Worm (Caenorhabditis elegans) whole organism, L4 larva: Measurements from ENCODE around the gene rpl-39.

ENCODE experiments used
- D1046.2 ChIP-seq: fragments of 200-800 bp; sonication (Bioruptor generic); IDR thresholded peaks from 2 replicates; pipeline ENCODE4 v1.3.6; 2022; ENCODE audit warnings: missing genetic modification characterization, missing compliant biosample characterization
- F10B5.3 ChIP-seq: sonication (generic microtip); optimal IDR thresholded peaks from 2 replicates; lab custom pipeline; 2016; ENCODE audit warnings: mild to moderate bottlenecking, missing genetic modification characterization, missing compliant biosample characterization
- F37D6.2 ChIP-seq: sonication (generic microtip); optimal IDR thresholded peaks from 2 replicates; lab custom pipeline; 2016; ENCODE audit warnings: mild to moderate bottlenecking, missing genetic modification characterization, missing compliant biosample characterization
- F44E2.7 ChIP-seq: fragments of 200-800 bp; sonication (Bioruptor generic); IDR thresholded peaks from 2 replicates; pipeline ENCODE4 v2.1.2; 2022; ENCODE audit warnings: missing genetic modification characterization, missing compliant biosample characterization
- F49E8.2 ChIP-seq: sonication (generic microtip); optimal IDR thresholded peaks from 2 replicates; lab custom pipeline; 2016; ENCODE audit warnings: missing compliant biosample characterization, mild to moderate bottlenecking, missing genetic modification characterization, borderline replicate concordance
- T20F7.1 ChIP-seq: fragments of 200-800 bp; sonication (Bioruptor generic); optimal IDR thresholded peaks from 2 replicates; lab custom pipeline; 2018; ENCODE audit warnings: mild to moderate bottlenecking, missing genetic modification characterization, missing compliant biosample characterization
- T26A8.4 ChIP-seq: fragments of 200-800 bp; sonication (Bioruptor generic); IDR thresholded peaks from 2 replicates; pipeline ENCODE4 v1.3.6; 2022; ENCODE audit warnings: missing genetic modification characterization, missing compliant biosample characterization
- Y105C5A.15 ChIP-seq: fragments of 200-800 bp; sonication (Bioruptor generic); IDR thresholded peaks from 2 replicates; pipeline ENCODE4 v1.3.6; 2022; ENCODE audit warnings: missing genetic modification characterization, missing compliant biosample characterization
- Y75B8A.6 ChIP-seq: fragments of 200-800 bp; sonication (Bioruptor generic); IDR thresholded peaks from 2 replicates; pipeline ENCODE4 v1.3.6; 2022; ENCODE audit warnings: missing genetic modification reagents, missing genetic modification characterization, missing compliant biosample characterization
- ZK337.2 ChIP-seq: fragments of 200-800 bp; sonication (Bioruptor generic); IDR thresholded peaks from 2 replicates; pipeline ENCODE4 v1.3.6; 2022; ENCODE audit warnings: missing genetic modification reagents, missing genetic modification characterization, missing compliant biosample characterization
- attf-4 ChIP-seq: sonication (generic microtip); optimal IDR thresholded peaks from 3 replicates; lab custom pipeline; 2017; ENCODE audit warnings: missing biosample characterization, missing genetic modification characterization
- ceh-62 ChIP-seq: sonication (generic microtip); optimal IDR thresholded peaks from 2 replicates; lab custom pipeline; 2017; ENCODE audit warnings: missing biosample characterization, missing genetic modification characterization
- ceh-82 ChIP-seq: sonication (generic microtip); optimal IDR thresholded peaks from 2 replicates; lab custom pipeline; 2017; ENCODE audit warnings: missing biosample characterization, missing genetic modification characterization
- ces-1 ChIP-seq: fragments of 150-350 bp; sonication (generic microtip); optimal IDR thresholded peaks from 4 replicates; lab custom pipeline; 2014; ENCODE audit warnings: missing biosample characterization, missing genetic modification reagents, missing genetic modification characterization
- ctbp-1 ChIP-seq: fragments of 200-800 bp; sonication (Bioruptor generic); IDR thresholded peaks from 2 replicates; pipeline ENCODE4 v1.3.6; 2022; ENCODE audit warnings: missing genetic modification reagents, missing genetic modification characterization, missing compliant biosample characterization
- daf-12 ChIP-seq: fragments of 150-350 bp; optimal IDR thresholded peaks from 2 replicates; lab custom pipeline; 2014; ENCODE audit warnings: missing biosample characterization, missing genetic modification reagents, missing genetic modification characterization
- daf-19 ChIP-seq: fragments of 200-800 bp; sonication (Bioruptor generic); conservative IDR thresholded peaks from 2 replicates; pipeline ENCODE4 v1.3.6; 2022; ENCODE audit warnings: missing genetic modification characterization, missing compliant biosample characterization
- dmd-8 ChIP-seq: fragments of 200-800 bp; sonication (Bioruptor generic); IDR thresholded peaks from 2 replicates; pipeline ENCODE4 v1.3.6; 2022; ENCODE audit warnings: missing genetic modification characterization, missing compliant biosample characterization
- dmd-9 ChIP-seq: fragments of 200-800 bp; sonication (Bioruptor generic); IDR thresholded peaks from 2 replicates; pipeline ENCODE4 v1.3.6; 2022; ENCODE audit warnings: missing genetic modification reagents, missing genetic modification characterization, missing compliant biosample characterization
- duxl-1 ChIP-seq: sonication (generic microtip); optimal IDR thresholded peaks from 2 replicates; lab custom pipeline; 2016; ENCODE audit warnings: mild to moderate bottlenecking, missing genetic modification characterization, moderate library complexity, missing compliant biosample characterization; ENCODE audit not compliant: poor library complexity
- dve-1 ChIP-seq: sonication (generic microtip); optimal IDR thresholded peaks from 2 replicates; lab custom pipeline; 2017; ENCODE audit warnings: antibody characterized with exemption, mild to moderate bottlenecking, missing genetic modification characterization, missing compliant biosample characterization; ENCODE audit not compliant: insufficient read depth
- gei-8 ChIP-seq: fragments of 200-800 bp; sonication (Bioruptor generic); optimal IDR thresholded peaks from 2 replicates; lab custom pipeline; 2018; ENCODE audit warnings: mild to moderate bottlenecking, missing genetic modification characterization, missing compliant biosample characterization
- hif-1 ChIP-seq, 2 experiments: sonication (generic microtip); optimal IDR thresholded peaks; 2 replicates each; lab custom pipeline; 2016 to 2017; ENCODE audit warnings: missing compliant biosample characterization in 2 of 2, missing genetic modification characterization in 2 of 2, missing genetic modification reagents in 2 of 2, missing genotype in 2 of 2, mild to moderate bottlenecking in 1 of 2
- hlh-30 ChIP-seq: sonication (generic microtip); optimal IDR thresholded peaks from 2 replicates; lab custom pipeline; 2017; ENCODE audit warnings: antibody characterized with exemption, mild to moderate bottlenecking, missing genetic modification characterization, missing compliant biosample characterization; ENCODE audit not compliant: insufficient read depth
- jun-1 ChIP-seq: fragments of 150-350 bp; optimal IDR thresholded peaks from 2 replicates; lab custom pipeline; 2014; ENCODE audit warnings: missing biosample characterization, missing genetic modification reagents, missing genetic modification characterization
- lim-7 ChIP-seq: fragments of 200-800 bp; sonication (Bioruptor generic); IDR thresholded peaks from 2 replicates; pipeline ENCODE4 v1.3.6; 2022; ENCODE audit warnings: missing genetic modification characterization, missing compliant biosample characterization
- lin-15B ChIP-seq: fragments of 150-350 bp; sonication (generic microtip); optimal IDR thresholded peaks from 3 replicates; lab custom pipeline; 2014; ENCODE audit warnings: missing biosample characterization, missing genetic modification characterization
- lin-39 ChIP-seq: fragments of 150-350 bp; optimal IDR thresholded peaks from 2 replicates; lab custom pipeline; 2014; ENCODE audit warnings: missing biosample characterization, missing genetic modification reagents, missing genetic modification characterization
- lir-3 ChIP-seq: sonication (generic microtip); optimal IDR thresholded peaks from 2 replicates; lab custom pipeline; 2016; ENCODE audit warnings: mild to moderate bottlenecking, missing genetic modification characterization, missing compliant biosample characterization
- lsy-2 ChIP-seq, 2 experiments: fragments of 150-350 bp in 1 of 2; sonication (generic microtip) in 1 of 2; optimal IDR thresholded peaks; 2 replicates each; lab custom pipeline; 2014 to 2017; ENCODE audit warnings: missing biosample characterization in 2 of 2, missing genetic modification characterization in 2 of 2
- madf-9 ChIP-seq: fragments of 200-800 bp; sonication (Bioruptor generic); conservative IDR thresholded peaks from 2 replicates; pipeline ENCODE4 v1.3.6; 2022; ENCODE audit warnings: missing genetic modification reagents, missing genetic modification characterization, missing compliant biosample characterization
- mdl-1 ChIP-seq, 2 experiments: fragments of 150-350 bp in 1 of 2; sonication (generic microtip) in 1 of 2; optimal IDR thresholded peaks; 2 replicates each; lab custom pipeline; 2014 to 2017; ENCODE audit warnings: missing biosample characterization in 2 of 2, missing genetic modification characterization in 2 of 2
- mdt-29 ChIP-seq: fragments of 200-800 bp; sonication (Bioruptor generic); IDR thresholded peaks from 2 replicates; pipeline ENCODE4 v1.3.6; 2022; ENCODE audit warnings: missing genetic modification reagents, missing genetic modification characterization, missing compliant biosample characterization
- mep-1 ChIP-seq: fragments of 150-350 bp; sonication (generic microtip); optimal IDR thresholded peaks from 3 replicates; lab custom pipeline; 2014; ENCODE audit warnings: missing biosample characterization, missing genetic modification characterization
- nhr-102 ChIP-seq: sonication (generic microtip); optimal IDR thresholded peaks from 2 replicates; lab custom pipeline; 2016; ENCODE audit warnings: mild to moderate bottlenecking, missing genetic modification characterization, moderate library complexity, missing compliant biosample characterization
- nhr-111 ChIP-seq: fragments of 200-800 bp; sonication (Bioruptor generic); optimal IDR thresholded peaks from 2 replicates; lab custom pipeline; 2018; ENCODE audit warnings: mild to moderate bottlenecking, missing genetic modification characterization, missing compliant biosample characterization
- nhr-41 ChIP-seq: fragments of 200-800 bp; sonication (Bioruptor generic); IDR thresholded peaks from 2 replicates; pipeline ENCODE4 v1.3.6; 2022; ENCODE audit warnings: missing genetic modification reagents, missing genetic modification characterization, missing compliant biosample characterization
- nhr-48 ChIP-seq: sonication (generic microtip); optimal IDR thresholded peaks from 2 replicates; lab custom pipeline; 2016; ENCODE audit warnings: mild to moderate bottlenecking, missing genetic modification characterization, missing compliant biosample characterization
- nhr-76 ChIP-seq: fragments of 150-350 bp; optimal IDR thresholded peaks from 2 replicates; lab custom pipeline; 2014; ENCODE audit warnings: missing biosample characterization, missing genetic modification characterization
- saeg-2 ChIP-seq: fragments of 200-800 bp; sonication (Bioruptor generic); IDR thresholded peaks from 2 replicates; pipeline ENCODE4 v1.3.6; 2022; ENCODE audit warnings: missing genetic modification reagents, missing genetic modification characterization, missing compliant biosample characterization
- set-16 ChIP-seq: fragments of 200-800 bp; sonication (Bioruptor generic); IDR thresholded peaks from 2 replicates; pipeline ENCODE4 v1.3.6; 2022; ENCODE audit warnings: missing genetic modification reagents, missing genetic modification characterization, missing compliant biosample characterization
- tag-97 ChIP-seq: fragments of 200-800 bp; sonication (Bioruptor generic); IDR thresholded peaks from 2 replicates; pipeline ENCODE4 v1.3.6; 2022; ENCODE audit warnings: missing genetic modification characterization, missing compliant biosample characterization
- tra-1 ChIP-seq: fragments of 200-800 bp; sonication (Bioruptor generic); IDR thresholded peaks from 2 replicates; pipeline ENCODE4 v1.3.6; 2022; ENCODE audit warnings: missing genetic modification reagents, missing genetic modification characterization, missing compliant biosample characterization
- unc-130 ChIP-seq: sonication (generic microtip); optimal IDR thresholded peaks from 2 replicates; lab custom pipeline; 2016; ENCODE audit warnings: missing genetic modification reagents, missing genetic modification characterization, missing compliant biosample characterization
- unc-39 ChIP-seq: sonication (generic microtip); optimal IDR thresholded peaks from 2 replicates; lab custom pipeline; 2017; ENCODE audit warnings: missing biosample characterization, missing genetic modification characterization
- unc-62 ChIP-seq, 3 experiments: fragments of 150-350 bp in 1 of 3; sonication (generic microtip); optimal IDR thresholded peaks in 2 of 3; peaks in 1 of 3; 1 replicate in 1 of 3; 2 replicates in 2 of 3; lab custom pipeline; 2014 to 2017; ENCODE audit warnings: missing biosample characterization in 3 of 3, missing genetic modification characterization in 3 of 3, missing genetic modification reagents in 3 of 3, missing genotype in 1 of 3
- vab-7 ChIP-seq: fragments of 200-800 bp; sonication (Bioruptor generic); IDR thresholded peaks from 2 replicates; pipeline ENCODE4 v1.3.6; 2022; ENCODE audit warnings: missing genetic modification reagents, missing genetic modification characterization, missing compliant biosample characterization
- zag-1 ChIP-seq: fragments of 150-350 bp; optimal IDR thresholded peaks from 2 replicates; lab custom pipeline; 2014; ENCODE audit warnings: missing biosample characterization, missing genetic modification characterization

rpl-39 gene

DNA sequence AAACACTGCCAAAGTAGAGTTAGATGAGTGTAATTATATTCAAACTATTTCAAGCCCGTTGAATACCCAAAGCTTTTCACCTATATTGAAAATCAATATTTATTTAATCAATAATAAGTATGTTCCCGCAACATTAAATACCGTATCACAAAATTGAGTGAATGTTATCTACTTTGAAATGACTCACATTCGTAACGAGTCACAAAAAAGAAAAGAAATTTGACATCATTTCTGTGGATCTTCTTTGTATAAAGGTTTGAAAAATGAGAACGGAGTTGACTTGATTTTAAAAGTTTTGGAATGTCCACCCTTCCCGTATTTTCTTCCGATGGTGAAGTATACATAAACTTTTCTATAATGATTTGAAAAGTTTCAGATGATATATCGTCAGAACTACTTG, 40.6 kb downstream of the rpl-39 start, which contains the start of gene srr-10:
TSS of gene srr-10 (plus strand) at position 301 of the 400 bp plus-strand sequence.
- TF ChIP-seq unc-130, result no peak
- no peak for TF ChIP-seq vab-7
- TF ChIP-seq Y75B8A.6, result no peak
- no peak for TF ChIP-seq gei-8 (GFP tag; lab: Kevin White, UChicago)
- no peak for TF ChIP-seq lin-15B (tag; lab: Kevin White, UChicago)
- TF ChIP-seq mdt-29 (GFP tag; lab: Robert Waterston, UW), result no peak
- TF ChIP-seq mep-1, result no peak
- TF ChIP-seq F44E2.7 (GFP tag; lab: Robert Waterston, UW), result no peak
- TF ChIP-seq jun-1 (tag; lab: Kevin White, UChicago), result no peak
- TF ChIP-seq mdl-1 (tag; optimal IDR thresholded peaks at IDR 0.05; lab: Kevin White, UChicago), result no peak
- TF ChIP-seq hif-1 (tag; optimal IDR thresholded peaks at IDR 0.05; lab: Kevin White, UChicago), result no peak
- TF ChIP-seq dmd-9 (GFP tag; lab: Robert Waterston, UW), result no peak
- TF ChIP-seq dmd-8 (GFP tag; lab: Robert Waterston, UW), result no peak
- no peak for TF ChIP-seq ZK337.2 (GFP tag; lab: Robert Waterston, UW)

DNA sequence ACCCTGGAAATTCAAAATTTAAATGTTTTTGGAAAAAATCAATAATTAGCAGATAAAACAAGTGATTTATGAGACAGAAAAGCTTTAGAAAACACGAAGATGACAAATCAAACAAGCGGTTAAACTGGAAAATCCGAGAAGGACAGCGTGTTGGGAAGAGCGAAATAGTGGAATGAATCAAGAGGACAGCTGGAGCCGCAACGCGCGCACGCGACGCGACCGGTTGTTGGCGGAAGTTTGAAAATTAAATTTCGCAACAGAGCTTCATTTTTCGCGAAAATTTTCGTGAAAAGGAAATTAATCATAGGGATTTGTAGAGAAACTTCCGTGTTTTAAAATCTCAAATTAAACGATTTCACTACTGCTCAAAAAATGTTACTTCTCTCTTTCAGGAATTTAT, 41.0 kb downstream of the rpl-39 start, which contains the start of gene clic-1:
TSS of gene clic-1 (minus strand) at position 3 of the 400 bp plus-strand sequence.
- TF ChIP-seq F44E2.7 (GFP tag; lab: Robert Waterston, UW) (no peak), Y105C5A.15 (GFP tag; lab: Robert Waterston, UW) (no peak), daf-12 (tag; lab: Kevin White, UChicago) (no peak), mdt-29 (GFP tag; lab: Robert Waterston, UW) (no peak), hlh-30 (peak; percentile 74), ctbp-1 (GFP tag; lab: Robert Waterston, UW) (no peak), ZK337.2 (GFP tag; lab: Robert Waterston, UW) (no peak), lsy-2 (tag; optimal IDR thresholded peaks at IDR 0.05; lab: Kevin White, UChicago) (peak in 1 of 2 experiments; percentile 70), tra-1 (GFP tag; lab: Robert Waterston, UW) (no peak), dmd-9 (GFP tag; lab: Robert Waterston, UW) (no peak), nhr-102 (no peak), lim-7 (GFP tag; lab: Robert Waterston, UW) (no peak), mdl-1 (tag; optimal IDR thresholded peaks at IDR 0.05; lab: Kevin White, UChicago) (peak in 1 of 2 experiments; percentile 37), T26A8.4 (GFP tag; lab: Robert Waterston, UW) (no peak), nhr-111 (GFP tag; lab: Kevin White, UChicago) (no peak), D1046.2 (GFP tag; lab: Robert Waterston, UW) (no peak), tag-97 (GFP tag; lab: Robert Waterston, UW) (no peak), zag-1 (tag; lab: Kevin White, UChicago) (no peak), nhr-48 (no peak), set-16 (GFP tag; lab: Robert Waterston, UW) (no peak), unc-39 (tag; lab: Kevin White, UChicago) (no peak), unc-130 (no peak), nhr-76 (tag; lab: Kevin White, UChicago) (no peak), attf-4 (tag; lab: Kevin White, UChicago) (no peak), duxl-1 (tag; lab: Kevin White, UChicago) (no peak), madf-9 (no peak), ceh-82 (tag; lab: Kevin White, UChicago) (no peak), hif-1 (tag; optimal IDR thresholded peaks at IDR 0.05; lab: Kevin White, UChicago) (peak in 1 of 2 experiments; percentile 30), lir-3 (tag; lab: Kevin White, UChicago) (no peak), T20F7.1 (GFP tag; lab: Kevin White, UChicago) (no peak), lin-39 (tag; lab: Kevin White, UChicago) (no peak), lin-15B (tag; lab: Kevin White, UChicago) (no peak), F49E8.2 (tag; lab: Kevin White, UChicago) (no peak), F37D6.2 (tag; lab: Kevin White, UChicago) (no peak), unc-62 (GFP tag; optimal IDR thresholded peaks at IDR 0.05 in 1 of 2; lab: Kevin White, UChicago) (no peak), unc-62 (tag; optimal IDR thresholded peaks at IDR 0.05; lab: Kevin White, UChicago) (no peak), F10B5.3 (tag; lab: Kevin White, UChicago) (no peak), ces-1 (no peak), daf-19 (no peak), ceh-62 (tag; lab: Kevin White, UChicago) (no peak), gei-8 (GFP tag; lab: Kevin White, UChicago) (no peak), nhr-41 (GFP tag; lab: Robert Waterston, UW) (no peak), dve-1 (peak; percentile 29), saeg-2 (GFP tag; lab: Robert Waterston, UW) (no peak)
